Fruit fly (Drosophila melanogaster): ENCODE measurements around the gene Elba3.

- TF ChIP-seq EcR (GFP tag; optimal IDR thresholded peaks at IDR 0.05): no peak
- no peak for TF ChIP-seq CG8478 (optimal IDR thresholded peaks at IDR 0.05)
- TF ChIP-seq usp (GFP tag; optimal IDR thresholded peaks at IDR 0.05): no peak
- no peak for TF ChIP-seq pan (optimal IDR thresholded peaks at IDR 0.05)
- TF ChIP-seq psq (optimal IDR thresholded peaks at IDR 0.05): no peak
- no peak for TF ChIP-seq Dll (optimal IDR thresholded peaks at IDR 0.05)
Observed at dm6 chr2L:4734358-4734757, 47.0 kb downstream of the Elba3 start, which contains the start of gene CG15631.
